Worm (Caenorhabditis elegans): ENCODE data around the gene sdz-5.

The sdz-5 gene

ce11 chrII:3008400-3008799 is at the start of gene sdz-5:
Gene sdz-5 (plus strand): TSS chrII:3008700.
- TF ChIP-seq him-1 (tag; optimal IDR thresholded peaks at IDR 0.05) (no peak), W03F9.2 (tag; optimal IDR thresholded peaks at IDR 0.05) (no peak), dao-5 (tag; optimal IDR thresholded peaks at IDR 0.05) (no peak)

DNA sequence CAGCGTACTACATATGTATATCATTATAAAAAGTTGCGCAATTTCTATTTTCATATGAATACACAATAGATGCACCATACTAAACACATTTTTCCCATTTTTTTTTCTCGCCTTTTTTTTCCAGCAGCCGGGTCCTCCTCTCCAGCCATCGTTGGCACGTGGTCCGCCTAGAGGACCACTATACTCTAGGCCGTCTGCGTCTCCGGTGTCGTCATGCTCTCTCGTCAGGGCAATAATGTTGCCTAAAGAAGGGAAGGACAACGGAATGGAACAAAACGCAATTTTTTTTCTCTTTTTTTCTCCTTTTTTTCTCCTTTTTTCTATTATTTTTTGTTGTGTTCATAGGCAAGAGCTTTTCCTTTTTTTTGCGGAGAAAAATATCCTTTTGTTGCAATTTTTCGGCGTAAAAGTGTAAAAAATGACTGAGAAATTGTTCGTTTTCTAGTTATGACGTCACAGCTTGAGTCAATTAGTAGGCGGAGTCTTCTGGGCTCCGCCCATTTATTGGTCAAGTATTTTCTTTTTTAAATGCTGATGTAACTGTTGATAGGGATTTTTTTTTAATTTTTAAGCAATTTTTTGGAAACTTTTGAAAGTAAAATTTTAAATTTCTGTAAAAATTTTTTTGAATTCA is 45.9 kb upstream of the sdz-5 start:
- TF ChIP-seq him-1 (tag; optimal IDR thresholded peaks at IDR 0.05): peak; percentile 67
- TF ChIP-seq dao-5 (tag; optimal IDR thresholded peaks at IDR 0.05): no peak
- TF ChIP-seq W03F9.2 (tag; optimal IDR thresholded peaks at IDR 0.05): no peak

- TF ChIP-seq dao-5 (tag; optimal IDR thresholded peaks at IDR 0.05) (no peak), him-1 (tag; optimal IDR thresholded peaks at IDR 0.05) (no peak), W03F9.2 (tag; optimal IDR thresholded peaks at IDR 0.05) (no peak)
Observed at ce11 chrII:2963619-2964018, 44.9 kb upstream of the sdz-5 start.

DNA sequence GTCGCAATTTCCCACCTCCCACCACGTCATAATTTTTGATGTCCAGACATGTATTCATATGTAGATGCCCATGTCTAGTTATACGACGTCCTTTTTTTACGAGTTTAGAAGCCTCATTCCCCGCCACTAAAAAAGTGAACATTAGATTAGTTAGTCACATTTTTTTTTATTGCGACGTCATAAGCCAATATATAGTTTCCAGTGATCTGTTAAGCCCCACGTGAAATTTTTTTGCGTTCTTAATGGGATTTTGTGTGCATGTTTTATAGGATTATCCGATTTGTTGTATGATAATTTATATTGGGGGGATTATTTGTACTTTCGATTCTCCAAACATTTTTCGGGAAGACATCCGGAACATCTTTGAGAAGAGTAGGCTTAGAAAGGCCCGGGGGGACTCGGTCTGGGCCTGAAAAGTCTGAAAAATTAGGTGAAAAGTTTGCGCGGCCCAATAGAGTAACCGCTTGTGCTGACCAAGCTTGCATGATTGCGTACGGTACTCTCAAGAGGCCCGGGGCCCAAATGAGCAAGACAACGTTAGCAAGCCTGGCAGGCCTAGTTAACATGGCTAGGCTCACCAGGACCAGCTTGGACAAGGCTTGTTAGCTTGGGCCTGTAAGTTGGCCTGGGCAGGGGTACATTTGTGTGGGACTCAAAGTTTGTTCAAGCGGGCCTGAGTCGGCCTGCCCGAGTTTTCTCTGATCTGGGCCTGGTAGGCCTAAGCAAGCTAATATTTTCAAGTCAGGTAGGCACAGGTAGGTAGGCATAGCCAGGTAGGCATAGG is 43.1 kb upstream of the sdz-5 start:
- TF ChIP-seq W03F9.2 (tag; optimal IDR thresholded peaks at IDR 0.05): no peak
- TF ChIP-seq him-1 (tag; optimal IDR thresholded peaks at IDR 0.05): no peak
- no peak for TF ChIP-seq dao-5 (tag; optimal IDR thresholded peaks at IDR 0.05)

DNA sequence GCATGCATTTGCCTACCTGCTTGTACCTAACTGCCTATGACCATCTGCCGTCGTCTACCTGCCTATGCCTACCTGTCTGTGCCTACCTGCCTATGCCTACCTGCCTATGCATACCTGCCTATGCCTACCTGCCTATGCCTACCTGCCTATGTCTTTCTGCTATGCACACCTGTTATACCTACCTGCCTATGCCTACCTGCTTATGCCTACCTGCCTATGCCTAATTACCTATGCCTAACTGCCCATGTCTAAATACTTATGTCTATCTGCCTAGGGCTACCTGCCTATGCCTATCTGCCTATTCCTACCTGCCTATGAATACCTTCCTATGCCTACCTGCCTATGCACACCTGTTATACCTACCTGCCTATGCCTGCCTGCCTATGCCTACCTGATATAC is 42.1 kb upstream of the sdz-5 start:
- no peak for TF ChIP-seq W03F9.2 (tag; optimal IDR thresholded peaks at IDR 0.05)
- no peak for TF ChIP-seq dao-5 (tag; optimal IDR thresholded peaks at IDR 0.05)
- no peak for TF ChIP-seq him-1 (tag; optimal IDR thresholded peaks at IDR 0.05)

DNA sequence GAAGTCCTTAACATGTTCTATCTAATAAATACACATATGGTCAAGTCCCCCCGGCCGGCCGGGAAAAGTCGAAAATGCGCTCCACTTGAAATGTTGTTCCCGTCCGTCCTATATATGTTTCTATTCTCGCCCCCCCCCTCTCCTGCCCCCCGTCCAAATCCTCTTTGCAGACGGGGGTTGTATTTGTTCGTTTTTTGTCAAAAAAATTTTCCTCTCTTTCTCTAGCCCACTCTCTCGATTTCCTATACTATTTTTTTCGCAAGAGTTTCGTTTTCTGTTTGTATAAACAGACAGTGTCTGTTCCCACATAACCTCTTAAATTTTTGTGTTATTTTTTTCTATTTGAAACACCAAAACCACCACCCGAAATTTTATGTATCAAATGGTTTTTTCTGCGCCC is 41.4 kb upstream of the sdz-5 start:
- TF ChIP-seq him-1 (tag; optimal IDR thresholded peaks at IDR 0.05) (no peak), W03F9.2 (tag; optimal IDR thresholded peaks at IDR 0.05) (no peak), dao-5 (tag; optimal IDR thresholded peaks at IDR 0.05) (no peak)

ce11 chrII:2973940-2974402 is 34.5 kb upstream of the sdz-5 start:
- TF ChIP-seq W03F9.2 (tag; optimal IDR thresholded peaks at IDR 0.05) (no peak), dao-5 (tag; optimal IDR thresholded peaks at IDR 0.05) (no peak), him-1 (tag; optimal IDR thresholded peaks at IDR 0.05) (peak; percentile 91)

DNA sequence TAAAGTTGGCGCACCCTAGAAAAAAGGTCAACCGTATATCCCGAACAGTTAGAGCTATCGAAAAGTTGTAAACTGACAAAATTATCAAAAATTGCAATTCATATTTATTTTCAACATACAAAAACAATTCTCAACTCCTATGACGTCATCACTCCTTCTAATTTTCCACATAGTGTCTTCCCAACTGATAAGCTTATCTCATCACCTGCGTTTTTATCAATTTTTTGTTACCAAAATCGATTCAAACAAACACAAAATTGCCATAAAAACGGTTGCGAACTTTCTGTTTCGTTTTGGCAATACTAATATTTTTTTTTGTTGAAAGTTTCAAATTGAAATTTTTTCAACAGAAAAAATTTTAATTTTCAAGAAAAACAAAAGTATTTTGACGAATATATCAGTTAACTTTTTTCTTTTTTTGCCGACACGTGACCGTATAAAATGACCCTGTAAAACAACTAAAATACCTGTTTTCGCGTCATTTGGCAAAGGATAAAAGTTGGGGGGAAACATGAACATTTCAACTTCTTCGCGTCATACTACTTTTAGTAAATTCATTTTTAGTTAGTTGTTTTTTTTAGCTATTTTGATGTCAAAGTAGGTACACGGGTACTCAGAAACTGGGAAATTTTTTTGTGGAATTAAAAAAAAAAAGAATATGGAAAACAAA is 32.8 kb upstream of the sdz-5 start:
- no peak for TF ChIP-seq dao-5 (tag; optimal IDR thresholded peaks at IDR 0.05)
- no peak for TF ChIP-seq him-1 (tag; optimal IDR thresholded peaks at IDR 0.05)
- TF ChIP-seq W03F9.2 (tag; optimal IDR thresholded peaks at IDR 0.05): no peak

- TF ChIP-seq him-1 (tag; optimal IDR thresholded peaks at IDR 0.05) (no peak), W03F9.2 (tag; optimal IDR thresholded peaks at IDR 0.05) (no peak), dao-5 (tag; optimal IDR thresholded peaks at IDR 0.05) (no peak)
Observed at ce11 chrII:2976597-2976996, 31.9 kb upstream of the sdz-5 start, which contains the start of gene nhr-88. Gene nhr-88 (plus strand): TSS chrII:2976639.

DNA sequence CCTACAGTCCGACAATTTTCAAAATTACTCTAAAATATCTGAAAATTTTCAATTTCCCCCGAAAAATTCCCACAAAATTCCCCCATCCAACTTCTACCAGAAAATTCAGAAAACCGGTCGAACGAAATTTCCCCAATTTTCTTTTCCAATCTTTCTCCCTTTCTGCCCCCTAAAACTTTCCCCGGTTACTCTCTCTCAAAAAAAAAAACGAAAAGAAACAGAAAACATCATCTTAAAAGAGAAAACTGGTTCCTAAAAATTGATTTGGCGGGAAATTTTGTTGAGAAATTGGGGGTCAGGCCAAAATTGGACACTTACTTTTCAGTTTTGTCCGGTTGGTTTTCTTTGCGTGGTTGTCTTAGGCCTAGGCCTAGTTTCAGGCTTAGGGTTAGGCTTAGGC is 30.8 kb upstream of the sdz-5 start:
- TF ChIP-seq him-1 (tag; optimal IDR thresholded peaks at IDR 0.05) (no peak), dao-5 (tag; optimal IDR thresholded peaks at IDR 0.05) (no peak), W03F9.2 (tag; optimal IDR thresholded peaks at IDR 0.05) (no peak)

DNA sequence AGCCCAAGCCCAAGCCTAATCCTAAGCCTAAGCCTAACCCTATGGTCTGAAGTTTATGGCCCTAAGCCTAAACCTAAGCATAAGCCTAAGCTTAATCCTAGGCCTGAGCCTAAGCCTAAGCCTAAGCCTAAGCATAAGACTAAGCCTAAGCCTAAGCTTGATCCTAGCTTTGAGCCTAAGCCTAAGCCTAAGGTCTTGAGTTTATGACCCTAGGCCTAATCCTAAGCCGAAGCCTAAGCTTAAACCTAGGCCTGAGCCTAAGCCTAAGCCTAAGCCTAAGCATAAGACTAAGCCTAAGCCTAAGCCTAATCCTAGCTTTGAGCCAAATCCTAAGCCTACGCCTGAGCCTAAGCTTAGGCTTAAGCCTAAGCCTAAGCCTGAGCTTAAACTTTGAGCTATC is 29.4 kb upstream of the sdz-5 start:
- TF ChIP-seq him-1 (tag; optimal IDR thresholded peaks at IDR 0.05) (no peak), W03F9.2 (tag; optimal IDR thresholded peaks at IDR 0.05) (no peak), dao-5 (tag; optimal IDR thresholded peaks at IDR 0.05) (no peak)

- TF ChIP-seq W03F9.2 (tag; optimal IDR thresholded peaks at IDR 0.05) (no peak), him-1 (tag; optimal IDR thresholded peaks at IDR 0.05) (no peak), dao-5 (tag; optimal IDR thresholded peaks at IDR 0.05) (no peak)
Observed at ce11 chrII:2984383-2984782, 24.1 kb upstream of the sdz-5 start.

DNA sequence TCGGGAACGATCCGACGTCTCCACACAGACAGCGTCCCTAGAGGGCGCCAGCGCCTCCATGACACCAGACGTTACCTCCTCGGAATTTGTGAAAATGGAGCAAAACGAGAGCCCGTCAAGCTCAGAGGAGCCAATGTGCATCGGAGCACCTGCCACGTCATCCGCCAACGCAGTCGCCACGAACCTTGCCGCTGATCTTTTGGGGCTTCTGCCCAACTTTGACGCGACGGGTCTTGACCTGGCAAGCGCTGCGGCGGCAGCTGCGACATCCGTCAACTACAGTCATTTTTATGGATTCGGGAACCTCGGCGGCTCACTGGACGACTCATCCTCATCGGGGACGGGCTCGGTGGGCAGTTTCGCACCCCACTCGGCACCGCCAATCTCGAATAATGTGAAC is 23.1 kb upstream of the sdz-5 start:
- TF ChIP-seq W03F9.2 (tag; optimal IDR thresholded peaks at IDR 0.05): no peak
- TF ChIP-seq him-1 (tag; optimal IDR thresholded peaks at IDR 0.05): no peak
- TF ChIP-seq dao-5 (tag; optimal IDR thresholded peaks at IDR 0.05): no peak

ce11 chrII:2985935-2986498 is 22.5 kb upstream of the sdz-5 start:
- TF ChIP-seq him-1 (tag; optimal IDR thresholded peaks at IDR 0.05) (no peak), dao-5 (tag; optimal IDR thresholded peaks at IDR 0.05) (no peak), W03F9.2 (tag; optimal IDR thresholded peaks at IDR 0.05) (no peak)

Measured in whole organism, L4/young adult.